Worm (Caenorhabditis elegans) whole organism, L4/young adult: ENCODE results near the gene rabr-4.

Experiments
- W03F9.2 ChIP-seq: fragments of 150-350 bp; optimal IDR thresholded peaks from 2 replicates; lab custom pipeline; 2014; ENCODE audit warnings: missing biosample characterization, missing genetic modification characterization
- dao-5 ChIP-seq: sonication (generic microtip); optimal IDR thresholded peaks from 2 replicates; lab custom pipeline; 2016; ENCODE audit warnings: missing genotype, missing genetic modification characterization, moderate library complexity, missing compliant biosample characterization
- him-1 ChIP-seq: sonication (generic microtip); optimal IDR thresholded peaks from 2 replicates; lab custom pipeline; 2016; ENCODE audit warnings: missing genotype, missing genetic modification reagents, missing genetic modification characterization, missing compliant biosample characterization

ce11 chrV:16159594-16159993 is 35.1 kb upstream of the rabr-4 start, which contains the start of gene F10A3.17:
- TF ChIP-seq him-1 (tag; lab: Kevin White, UChicago) (no peak), W03F9.2 (tag; lab: Kevin White, UChicago) (no peak), dao-5 (tag; lab: Kevin White, UChicago) (no peak)
